Fruit fly (Drosophila melanogaster) whole organism, embryonic: Measurements from ENCODE around the gene CG2006.

Source experiments
- CG7372 ChIP-seq: fragments of 200-800 bp; sonication (Bioruptor generic); IDR thresholded peaks from 2 replicates; pipeline ENCODE4 v1.3.6; 2022; ENCODE audit warnings: missing biosample characterization, missing genetic modification characterization
- Dref ChIP-seq: fragments of 200-800 bp; sonication (Bioruptor generic); IDR thresholded peaks from 2 replicates; pipeline ENCODE4 v1.3.6; 2022; ENCODE audit warnings: missing biosample characterization, missing genetic modification characterization
- Mes4 ChIP-seq: fragments of 200-800 bp; sonication (Bioruptor generic); optimal IDR thresholded peaks from 2 replicates; lab custom pipeline; 2016; ENCODE audit warnings: missing biosample characterization, missing genetic modification characterization
- jumu ChIP-seq: fragments of 200-800 bp; sonication (Bioruptor generic); optimal IDR thresholded peaks from 3 replicates; lab custom pipeline; 2016; ENCODE audit warnings: missing biosample characterization, missing genetic modification characterization

DNA sequence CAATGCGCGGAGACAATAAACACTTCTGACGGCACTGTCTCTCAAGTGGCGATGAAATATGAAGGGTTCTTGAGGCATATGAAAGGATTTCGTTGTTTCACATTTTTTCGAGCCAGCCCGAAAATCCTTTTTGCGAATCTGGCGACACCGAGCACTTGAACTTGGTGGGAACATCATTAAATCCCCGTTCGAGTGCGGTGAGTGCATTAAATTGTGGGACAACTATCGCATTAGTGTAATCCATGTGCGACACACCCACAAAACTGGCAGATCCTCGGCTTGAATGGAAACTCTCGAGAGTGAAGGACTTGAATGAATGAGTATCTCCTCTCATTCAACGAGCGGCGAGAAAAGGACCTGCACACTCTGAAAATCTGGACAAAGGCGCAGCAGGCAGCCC lies 27.5 kb downstream of the CG2006 start:
- TF ChIP-seq Dref (GFP tag; lab: Robert Waterston, UW): no peak
- TF ChIP-seq Mes4: no peak
- no peak for TF ChIP-seq jumu (GFP tag; lab: Kevin White, UChicago)
- TF ChIP-seq CG7372 (GFP tag; lab: Robert Waterston, UW): no peak
